Worm (Caenorhabditis elegans) whole organism, late embryonic: ENCODE results near the gene F09B9.4.

Experiments
- K09A11.1 ChIP-seq: sonication (generic microtip); optimal IDR thresholded peaks from 2 replicates; lab custom pipeline; 2017; ENCODE audit warnings: antibody characterized with exemption, mild to moderate bottlenecking, missing genetic modification characterization, missing compliant biosample characterization; ENCODE audit not compliant: insufficient read depth
- eyg-1 ChIP-seq: sonication (generic microtip); optimal IDR thresholded peaks from 2 replicates; lab custom pipeline; 2016; ENCODE audit warnings: missing genotype, missing genetic modification characterization, missing compliant biosample characterization
- hlh-30 ChIP-seq: sonication (generic microtip); optimal IDR thresholded peaks from 2 replicates; lab custom pipeline; 2017; ENCODE audit warnings: antibody characterized with exemption, missing genetic modification characterization, missing compliant biosample characterization; ENCODE audit not compliant: insufficient read depth
- pqm-1 ChIP-seq: sonication (generic microtip); optimal IDR thresholded peaks from 2 replicates; lab custom pipeline; 2016; ENCODE audit warnings: missing genetic modification characterization, missing compliant biosample characterization

DNA sequence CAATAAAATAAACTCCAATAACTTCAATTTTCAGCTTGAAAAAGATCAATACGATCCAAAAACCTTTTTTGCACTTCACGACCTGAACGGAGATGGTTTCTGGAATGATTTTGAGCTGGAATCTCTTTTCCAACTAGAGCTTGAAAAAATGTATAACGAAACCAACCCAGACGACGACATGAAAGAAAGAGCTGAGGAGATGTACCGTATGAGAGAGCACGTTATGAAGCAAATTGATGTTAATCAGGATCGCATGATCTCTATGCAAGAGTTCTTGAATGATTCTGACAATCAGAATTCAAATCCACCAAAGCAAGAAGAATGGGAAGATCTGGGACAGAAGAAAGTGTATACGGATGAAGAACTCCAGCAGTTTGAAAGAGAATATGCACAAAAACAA is 38.8 kb downstream of the F09B9.4 start:
- TF ChIP-seq hlh-30 (tag; lab: Kevin White, UChicago), result no peak
- no peak for TF ChIP-seq pqm-1 (tag; lab: Kevin White, UChicago)
- TF ChIP-seq K09A11.1, result no peak
- TF ChIP-seq eyg-1 (tag; lab: Kevin White, UChicago), result no peak
